Fruit fly (Drosophila melanogaster) whole organism, prepupa: ENCODE results near the gene Set8.

Experiments used
- Blimp-1 ChIP-seq: fragments of 200-800 bp; sonication (Bioruptor generic); optimal IDR thresholded peaks from 3 replicates; lab custom pipeline; 2017; ENCODE audit warnings: missing biosample characterization, missing genetic modification characterization, mild to moderate bottlenecking, moderate library complexity, missing genetic modification reagents
- CG8119 ChIP-seq: fragments of 200-800 bp; sonication (Bioruptor generic); IDR thresholded peaks from 3 replicates; pipeline ENCODE4 v1.3.6; 2022; ENCODE audit warnings: missing biosample characterization, missing genetic modification characterization
- cyc ChIP-seq: fragments of 200-800 bp; sonication (Bioruptor generic); optimal IDR thresholded peaks from 3 replicates; lab custom pipeline; 2016; ENCODE audit warnings: missing biosample characterization, missing genetic modification characterization

DNA sequence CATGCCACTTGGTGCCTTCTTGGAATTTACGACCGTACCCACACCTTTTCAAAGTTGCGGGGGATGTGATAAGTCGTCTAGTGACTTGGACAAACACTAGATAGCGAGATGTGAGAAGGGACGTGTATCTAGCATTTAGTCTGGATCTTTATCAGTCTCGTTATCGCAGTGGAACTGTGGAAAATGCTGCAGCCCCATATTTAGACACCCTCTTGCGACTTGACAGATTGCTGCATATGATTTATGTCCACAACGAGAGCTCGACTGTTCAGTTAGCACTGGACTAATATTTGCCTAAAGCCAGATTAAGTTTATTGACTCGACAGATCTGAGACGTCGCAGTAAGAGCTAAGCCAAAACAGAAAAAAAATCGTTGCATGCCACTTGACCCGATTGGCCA is 15.9 kb upstream of the Set8 start:
- no peak for TF ChIP-seq cyc
- TF ChIP-seq CG8119 (GFP tag; lab: Robert Waterston, UW) = no peak
- TF ChIP-seq Blimp-1 (GFP tag; lab: Kevin White, UChicago) = no peak
